Fruit fly (Drosophila melanogaster): ENCODE measurements around the gene CG11694.

Gene CG11694

DNA sequence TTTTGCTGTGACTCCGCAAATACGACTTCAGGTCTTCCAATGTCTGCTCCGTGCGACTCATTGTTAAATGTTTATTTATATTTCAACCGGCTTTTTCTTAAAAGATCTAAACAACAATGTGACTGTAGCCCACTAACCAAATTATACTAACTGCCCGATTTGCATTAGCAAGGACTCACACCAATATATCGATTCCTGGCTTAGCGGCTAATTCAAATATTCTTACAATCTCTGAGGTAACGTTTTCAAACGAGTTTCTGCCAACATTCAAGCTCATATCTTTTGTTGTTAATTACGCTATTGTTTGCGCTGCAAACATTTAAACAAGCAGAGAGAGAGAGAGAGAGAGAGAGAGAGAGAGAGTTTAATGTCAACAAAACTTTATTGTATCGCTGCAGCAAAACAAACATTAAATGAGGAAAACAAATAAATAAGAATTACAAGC is 3.4 kb downstream of the CG11694 start, which contains the start of gene tex (continued):
- TF ChIP-seq sna (GFP tag; IDR thresholded peaks at IDR 0.05; ENCODE audit: partially characterized antibody) (0 out of 2 replicates have a peak, but pooled peaks have one; percentile 44), slbo (GFP tag; IDR thresholded peaks at IDR 0.05) (no peak), gcm (GFP tag; optimal IDR thresholded peaks at IDR 0.05) (peak; percentile 57), pan (optimal IDR thresholded peaks at IDR 0.05) (no peak), pan (GFP tag; optimal IDR thresholded peaks at IDR 0.05 in 1 of 2, IDR thresholded peaks at IDR 0.05 in 1 of 2) (no peak), bigmax (GFP tag; optimal IDR thresholded peaks at IDR 0.05) (no peak), ken (GFP tag; IDR thresholded peaks at IDR 0.05) (no peak), schlank (tag; optimal IDR thresholded peaks at IDR 0.05) (no peak), Atf3 (GFP tag; optimal IDR thresholded peaks at IDR 0.05) (no peak), Nf-YA (GFP tag; IDR thresholded peaks at IDR 0.05) (no peak), C15 (GFP tag; IDR thresholded peaks at IDR 0.05) (no peak), CG3163 (GFP tag; optimal IDR thresholded peaks at IDR 0.05) (no peak), CG12104 (GFP tag; optimal IDR thresholded peaks at IDR 0.05) (peak; percentile 3), CG11456 (GFP tag; IDR thresholded peaks at IDR 0.05) (no peak), run (tag; optimal IDR thresholded peaks at IDR 0.05) (no peak), usp (GFP tag; optimal IDR thresholded peaks at IDR 0.05) (no peak), Mrtf (GFP tag; IDR thresholded peaks at IDR 0.05) (no peak), jing (GFP tag; optimal IDR thresholded peaks at IDR 0.05) (no peak), CG31224 (GFP tag; IDR thresholded peaks at IDR 0.05) (no peak), CG11696 (GFP tag; IDR thresholded peaks at IDR 0.05) (no peak), HLHmδ (GFP tag; optimal IDR thresholded peaks at IDR 0.05) (peak; percentile 77), CG3838 (GFP tag; optimal IDR thresholded peaks at IDR 0.05) (no peak), ash1 (GFP tag; optimal IDR thresholded peaks at IDR 0.05) (no peak), D (optimal IDR thresholded peaks at IDR 0.05) (no peak), D (GFP tag; optimal IDR thresholded peaks at IDR 0.05) (peak; percentile 62), tin (GFP tag; optimal IDR thresholded peaks at IDR 0.05) (no peak), Atf6 (GFP tag; IDR thresholded peaks at IDR 0.05) (no peak), Camta (GFP tag; optimal IDR thresholded peaks at IDR 0.05) (no peak), CG14710 (tag; optimal IDR thresholded peaks at IDR 0.05) (peak; percentile 77), pfk (GFP tag; optimal IDR thresholded peaks at IDR 0.05) (no peak), CG6654 (GFP tag; optimal IDR thresholded peaks at IDR 0.05) (no peak), bab2 (GFP tag; optimal IDR thresholded peaks at IDR 0.05) (peak; percentile 36), Sry-β (GFP tag; optimal IDR thresholded peaks at IDR 0.05) (peak; percentile 43), Meics (GFP tag; optimal IDR thresholded peaks at IDR 0.05) (no peak), NC2α (GFP tag; optimal IDR thresholded peaks at IDR 0.05) (no peak), cato (GFP tag; optimal IDR thresholded peaks at IDR 0.05; ENCODE audit: borderline replicate concordance) (no peak), CG33213 (GFP tag; optimal IDR thresholded peaks at IDR 0.05) (peak; percentile 58), CG4820 (GFP tag; optimal IDR thresholded peaks at IDR 0.05) (no peak), CG10543 (GFP tag; optimal IDR thresholded peaks at IDR 0.05) (no peak), Antp (GFP tag; optimal IDR thresholded peaks at IDR 0.05) (no peak), CG4424 (GFP tag; optimal IDR thresholded peaks at IDR 0.05) (no peak), sens-2 (GFP tag; IDR thresholded peaks at IDR 0.05) (no peak), CG4282 (GFP tag; optimal IDR thresholded peaks at IDR 0.05) (no peak), lbe (GFP tag; optimal IDR thresholded peaks at IDR 0.05) (no peak), CG4617 (GFP tag; optimal IDR thresholded peaks at IDR 0.05; ENCODE audit: borderline replicate concordance) (no peak), CG3281 (GFP tag; optimal IDR thresholded peaks at IDR 0.05) (no peak), cg (GFP tag; optimal IDR thresholded peaks at IDR 0.05) (no peak), CG10654 (GFP tag; optimal IDR thresholded peaks at IDR 0.05) (no peak), cas (GFP tag; IDR thresholded peaks at IDR 0.05) (no peak), Dip2 (GFP tag; IDR thresholded peaks at IDR 0.05) (no peak), Spps (tag; optimal IDR thresholded peaks at IDR 0.05) (peak; percentile 41), fd3F (GFP tag; optimal IDR thresholded peaks at IDR 0.05) (no peak), CG6254 (GFP tag; optimal IDR thresholded peaks at IDR 0.05) (peak; percentile 78)

Data from whole organism, embryonic.